Worm (Caenorhabditis elegans): ENCODE measurements around the gene lron-14.

lron-14 gene

DNA sequence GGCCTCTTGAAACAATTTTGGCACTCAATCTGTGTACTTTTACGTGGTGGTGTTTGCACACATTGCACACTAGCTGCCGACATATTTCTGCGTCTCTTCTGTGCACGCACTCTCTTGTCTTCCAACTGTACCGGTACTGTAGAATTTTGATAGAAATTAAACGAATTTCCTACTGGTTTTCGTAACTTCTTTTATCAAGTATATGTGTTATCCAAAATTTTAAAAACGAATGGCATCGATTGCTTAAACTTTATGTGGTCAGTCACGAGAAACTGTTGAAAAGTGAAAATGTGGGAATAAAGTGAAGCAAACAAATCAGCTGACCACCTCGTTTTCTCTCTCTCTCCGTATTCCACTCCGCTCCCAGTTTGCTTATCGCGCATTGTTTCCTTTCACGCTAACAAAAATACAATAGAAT lies 53.0 kb downstream of the lron-14 start (continued):
- TF ChIP-seq nhr-11 (tag; optimal IDR thresholded peaks at IDR 0.05), result no peak

DNA sequence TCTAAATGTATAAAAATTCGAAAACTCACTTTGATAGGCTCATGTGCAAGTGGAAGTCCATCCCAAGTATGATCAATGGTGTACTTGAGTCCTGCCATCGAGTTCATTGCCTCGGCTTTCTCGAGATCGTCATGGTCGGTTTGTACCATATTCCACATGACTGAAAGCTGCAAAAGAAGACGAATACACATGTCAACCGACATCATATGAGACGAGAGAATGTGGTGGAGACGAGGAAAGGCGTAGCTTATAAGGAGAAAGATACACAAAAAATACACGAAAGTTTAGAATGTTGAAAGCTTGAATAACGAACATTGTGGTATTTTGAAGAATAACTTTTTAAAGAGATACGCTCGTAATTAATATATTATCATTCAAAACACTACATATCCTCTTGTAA lies 53.6 kb downstream of the lron-14 start, which contains the start of gene C33A12.3:
C33A12.3 (minus strand) TSS at position 167 of the 400 bp plus-strand sequence.
- TF ChIP-seq lin-39 (tag; optimal IDR thresholded peaks at IDR 0.05) (no peak), nhr-19 (GFP tag; conservative IDR thresholded peaks at IDR 0.05) (no peak), Y116A8C.19 (tag; optimal IDR thresholded peaks at IDR 0.05; ENCODE audit: borderline replicate concordance) (no peak), nhr-20 (tag; optimal IDR thresholded peaks at IDR 0.05) (no peak), C04F5.9 (tag; optimal IDR thresholded peaks at IDR 0.05) (no peak), alr-1 (tag; optimal IDR thresholded peaks at IDR 0.05; ENCODE audit: borderline replicate concordance) (peak; percentile 51), sox-4 (tag; optimal IDR thresholded peaks at IDR 0.05) (no peak), grh-1 (GFP tag; IDR thresholded peaks at IDR 0.05) (no peak), blmp-1 (tag; optimal IDR thresholded peaks at IDR 0.05) (no peak), pag-3 (tag; optimal IDR thresholded peaks at IDR 0.05; ENCODE audit: borderline replicate concordance, insufficient read depth) (no peak), swsn-7 (tag; optimal IDR thresholded peaks at IDR 0.05) (no peak), efl-3 (GFP tag; optimal IDR thresholded peaks at IDR 0.05) (no peak), fkh-10 (GFP tag; optimal IDR thresholded peaks at IDR 0.05) (no peak), efl-1 (optimal IDR thresholded peaks at IDR 0.05) (no peak), efl-1 (GFP tag; optimal IDR thresholded peaks at IDR 0.05 in 1 of 2) (peak in 1 of 2 experiments; percentile 88), lin-35 (GFP tag; optimal IDR thresholded peaks at IDR 0.05) (peak in 1 of 2 experiments; percentile 8)

DNA sequence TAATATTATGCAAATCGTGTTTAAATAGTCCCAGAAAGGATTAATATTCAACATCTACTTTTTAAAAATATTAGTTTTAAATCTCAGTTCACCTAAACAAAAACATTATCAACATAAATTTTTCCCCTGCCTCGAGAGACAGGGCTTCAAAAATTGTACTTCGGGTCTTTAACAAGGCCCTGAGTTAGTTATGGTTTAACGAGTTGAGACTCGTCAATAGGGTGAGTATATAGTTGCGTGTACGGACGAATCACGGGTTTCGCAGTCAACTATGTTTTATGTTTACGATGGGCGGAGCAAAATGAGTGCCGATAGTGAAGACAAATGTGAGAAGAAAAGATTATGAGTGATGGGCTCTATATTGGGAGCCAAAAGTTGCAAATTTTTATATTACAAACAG lies 54.8 kb downstream of the lron-14 start:
- TF ChIP-seq ceh-82 (tag; optimal IDR thresholded peaks at IDR 0.05) (peak in 2 of 3 experiments; percentile 3 to 14), rnt-1 (tag; optimal IDR thresholded peaks at IDR 0.05) (peak; percentile 15), elt-2 (tag; optimal IDR thresholded peaks at IDR 0.05) (peak; percentile 55), efl-1 (optimal IDR thresholded peaks at IDR 0.05) (no peak), efl-1 (GFP tag; optimal IDR thresholded peaks at IDR 0.05 in 1 of 2) (peak in 1 of 2 experiments; percentile 79), mep-1 (tag; optimal IDR thresholded peaks at IDR 0.05) (no peak)

DNA sequence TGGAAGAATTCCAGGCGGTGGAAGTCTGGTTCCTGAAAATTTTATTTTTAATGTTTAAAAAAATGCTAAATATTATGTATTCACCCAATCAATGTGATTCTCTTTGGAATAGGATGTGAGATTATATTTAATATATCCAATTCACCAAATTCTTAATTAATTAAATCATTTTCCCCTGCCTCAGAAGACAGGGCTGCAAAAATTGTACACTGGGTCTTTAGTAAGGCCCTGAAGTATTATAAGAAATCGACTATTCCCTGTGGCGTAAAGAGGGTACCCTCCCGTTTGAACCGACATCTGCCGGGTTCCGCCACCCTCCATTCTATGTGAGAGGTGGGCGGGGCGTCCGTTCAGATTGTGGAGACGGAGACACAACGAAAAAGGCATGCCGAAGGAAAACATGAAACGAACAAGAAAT lies 55.2 kb downstream of the lron-14 start:
- TF ChIP-seq nhr-11 (tag; optimal IDR thresholded peaks at IDR 0.05), result peak; percentile 17
- TF ChIP-seq unc-30 (tag; optimal IDR thresholded peaks at IDR 0.05), result no peak
- peak; percentile 87 for TF ChIP-seq ama-1 (optimal IDR thresholded peaks at IDR 0.05)
- TF ChIP-seq vab-15 (tag; optimal IDR thresholded peaks at IDR 0.05), result no peak
- peak; percentile 36 for TF ChIP-seq efl-3 (GFP tag; optimal IDR thresholded peaks at IDR 0.05)
- peak; percentile 85 for TF ChIP-seq irx-1 (tag; optimal IDR thresholded peaks at IDR 0.05)
- TF ChIP-seq F16B12.6 (tag; optimal IDR thresholded peaks at IDR 0.05), result peak; percentile 64
- no peak for TF ChIP-seq nhr-12 (tag; optimal IDR thresholded peaks at IDR 0.05)
- peak; percentile 72 for TF ChIP-seq egl-13 (tag; optimal IDR thresholded peaks at IDR 0.05)
- TF ChIP-seq grh-1 (GFP tag; IDR thresholded peaks at IDR 0.05), result peak; percentile 81
- no peak for TF ChIP-seq nhr-84 (tag; optimal IDR thresholded peaks at IDR 0.05)
- peak; percentile 40 for TF ChIP-seq nhr-237 (tag; optimal IDR thresholded peaks at IDR 0.05)
- peak; percentile 84 for TF ChIP-seq rnt-1 (tag; optimal IDR thresholded peaks at IDR 0.05)
- TF ChIP-seq lin-39 (tag; optimal IDR thresholded peaks at IDR 0.05), result peak; percentile 82
- peak; percentile 95 for TF ChIP-seq nhr-71 (tag; optimal IDR thresholded peaks at IDR 0.05)
- TF ChIP-seq mep-1 (tag; optimal IDR thresholded peaks at IDR 0.05), result peak; percentile 74
- peak; percentile 60 for TF ChIP-seq ztf-4 (tag; optimal IDR thresholded peaks at IDR 0.05)
- peak; percentile 92 for TF ChIP-seq snu-23 (GFP tag; optimal IDR thresholded peaks at IDR 0.05)
- TF ChIP-seq nhr-85 (tag), result peak; percentile 96
- peak; percentile 89 for TF ChIP-seq nhr-20 (tag; optimal IDR thresholded peaks at IDR 0.05)
- no peak for TF ChIP-seq ceh-90 (tag; optimal IDR thresholded peaks at IDR 0.05)
- TF ChIP-seq egl-27 (tag; optimal IDR thresholded peaks at IDR 0.05), result peak in 1 of 2 experiments; percentile 2
- TF ChIP-seq blmp-1 (tag; optimal IDR thresholded peaks at IDR 0.05), result peak; percentile 56
- no peak for TF ChIP-seq hlh-17 (GFP tag; optimal IDR thresholded peaks at IDR 0.05; ENCODE audit: borderline replicate concordance)
- TF ChIP-seq dsc-1 (tag; optimal IDR thresholded peaks at IDR 0.05), result peak; percentile 91
- TF ChIP-seq aly-2 (tag; optimal IDR thresholded peaks at IDR 0.05), result peak; percentile 89
- TF ChIP-seq skn-1 (tag; optimal IDR thresholded peaks at IDR 0.05), result peak; percentile 59
- TF ChIP-seq C16A3.4 (tag; optimal IDR thresholded peaks at IDR 0.05), result peak; percentile 65
- peak; percentile 48 for TF ChIP-seq mef-2 (tag; optimal IDR thresholded peaks at IDR 0.05)
- TF ChIP-seq fkh-4 (tag; optimal IDR thresholded peaks at IDR 0.05; ENCODE audit: borderline replicate concordance), result peak; percentile 13
- TF ChIP-seq xbp-1 (tag; optimal IDR thresholded peaks at IDR 0.05), result peak; percentile 91
- TF ChIP-seq unc-62 (GFP tag; optimal IDR thresholded peaks at IDR 0.05), result no peak
- TF ChIP-seq jun-1 (tag; optimal IDR thresholded peaks at IDR 0.05), result peak; percentile 52
- TF ChIP-seq unc-98 (GFP tag; IDR thresholded peaks at IDR 0.05), result no peak
